Fruit fly (Drosophila melanogaster) Kc167 (cell line): ENCODE data around the gene Tollo.

ENCODE experiments used
- Myc ChIP-seq: fragments of >200 bp; optimal IDR thresholded peaks from 2 replicates; lab custom pipeline; 2017; ENCODE audit warnings: missing external identifiers
- Sin3A ChIP-seq: fragments of >200 bp; optimal IDR thresholded peaks from 2 replicates; lab custom pipeline; 2018; ENCODE audit warnings: missing external identifiers
- h ChIP-seq: fragments of >200 bp; optimal IDR thresholded peaks from 3 replicates; lab custom pipeline; 2018; ENCODE audit warnings: missing external identifiers
- insv ChIP-seq: fragments of >200 bp; optimal IDR thresholded peaks from 3 replicates; lab custom pipeline; 2018; ENCODE audit warnings: missing external identifiers
- psq ChIP-seq: fragments of >200 bp; optimal IDR thresholded peaks from 2 replicates; lab custom pipeline; 2017; ENCODE audit warnings: missing external identifiers
- ttk ChIP-seq: sonication (Bioruptor generic); optimal IDR thresholded peaks from 2 replicates; lab custom pipeline; 2017; ENCODE audit warnings: missing external identifiers

- TF ChIP-seq Myc (lab: Kevin White, UChicago) (no peak), ttk (lab: Kevin White, UChicago) (no peak), Sin3A (lab: Kevin White, UChicago) (no peak), h (lab: Kevin White, UChicago) (no peak), psq (no peak), insv (lab: Kevin White, UChicago) (no peak)
Observed at dm6 chr3L:15235289-15236080, at the start of gene Tollo.
